Fruit fly (Drosophila melanogaster) whole organism, embryonic: ENCODE results near the gene tho2.

ENCODE experiments used
- Blimp-1 ChIP-seq: fragments of 200-800 bp; sonication (Bioruptor generic); optimal IDR thresholded peaks from 3 replicates; lab custom pipeline; 2018; ENCODE audit warnings: missing biosample characterization, missing genetic modification characterization, mild to moderate bottlenecking, moderate library complexity, missing genetic modification reagents
- CG10147 ChIP-seq: fragments of 200-800 bp; sonication (Bioruptor generic); optimal IDR thresholded peaks from 2 replicates; lab custom pipeline; 2019; ENCODE audit warnings: missing biosample characterization, mild to moderate bottlenecking, missing genetic modification characterization, moderate library complexity
- CG10267 ChIP-seq: fragments of 200-800 bp; sonication (Bioruptor generic); optimal IDR thresholded peaks from 2 replicates; lab custom pipeline; 2018; ENCODE audit warnings: missing biosample characterization, mild to moderate bottlenecking, missing genetic modification characterization, moderate library complexity
- CG10565 ChIP-seq: fragments of 200-800 bp; sonication (Bioruptor generic); optimal IDR thresholded peaks from 3 replicates; lab custom pipeline; 2016; ENCODE audit warnings: missing biosample characterization, mild to moderate bottlenecking, missing genetic modification characterization
- CG11560 ChIP-seq: fragments of 200-800 bp; sonication (Bioruptor generic); IDR thresholded peaks from 3 replicates; pipeline ENCODE4 v1.3.6; 2022; ENCODE audit warnings: missing biosample characterization, missing genetic modification characterization
- CG12391 ChIP-seq: fragments of 200-800 bp; sonication (Bioruptor generic); optimal IDR thresholded peaks from 3 replicates; lab custom pipeline; 2018; ENCODE audit warnings: missing biosample characterization, mild to moderate bottlenecking, missing genetic modification characterization, moderate library complexity
- CG13775 ChIP-seq: fragments of 200-800 bp; sonication (Bioruptor generic); optimal IDR thresholded peaks from 3 replicates; lab custom pipeline; 2017; ENCODE audit warnings: missing biosample characterization, mild to moderate bottlenecking, missing genetic modification characterization
- CG15269 ChIP-seq: fragments of 200-800 bp; sonication (Bioruptor generic); optimal IDR thresholded peaks from 2 replicates; lab custom pipeline; 2018; ENCODE audit warnings: missing biosample characterization, mild to moderate bottlenecking, missing genetic modification characterization, moderate library complexity
- CG15514 ChIP-seq: fragments of 200-800 bp; sonication (Bioruptor generic); optimal IDR thresholded peaks from 3 replicates; lab custom pipeline; 2017; ENCODE audit warnings: missing biosample characterization, missing genetic modification characterization, mild to moderate bottlenecking, moderate library complexity, missing genetic modification reagents
- CG15601 ChIP-seq: fragments of 200-800 bp; sonication (Bioruptor generic); optimal IDR thresholded peaks from 3 replicates; lab custom pipeline; 2019; ENCODE audit warnings: missing biosample characterization, mild to moderate bottlenecking, missing genetic modification characterization, moderate library complexity
- CG1602 ChIP-seq: fragments of 200-800 bp; sonication (Bioruptor generic); optimal IDR thresholded peaks from 3 replicates; lab custom pipeline; 2016; ENCODE audit warnings: missing biosample characterization, missing genetic modification characterization
- CG17361 ChIP-seq: fragments of 200-800 bp; sonication (Bioruptor generic); IDR thresholded peaks from 3 replicates; pipeline ENCODE4 v1.3.6; 2022; ENCODE audit warnings: missing biosample characterization, missing genetic modification characterization
- CG18476 ChIP-seq: fragments of 200-800 bp; sonication (Bioruptor generic); optimal IDR thresholded peaks from 2 replicates; lab custom pipeline; 2016; ENCODE audit warnings: missing biosample characterization, mild to moderate bottlenecking, missing genetic modification characterization
- CG31224 ChIP-seq: fragments of 200-800 bp; sonication (Bioruptor generic); IDR thresholded peaks from 2 replicates; pipeline ENCODE4 v1.3.6; 2022; ENCODE audit warnings: missing biosample characterization, missing genetic modification characterization
- CG34422 ChIP-seq: fragments of 200-800 bp; sonication (Bioruptor generic); IDR thresholded peaks from 3 replicates; pipeline ENCODE4 v1.3.6; 2022; ENCODE audit warnings: missing biosample characterization, missing genetic modification characterization
- CG3847 ChIP-seq: fragments of 200-800 bp; sonication (Bioruptor generic); IDR thresholded peaks from 2 replicates; pipeline ENCODE4 v1.3.6; 2022; ENCODE audit warnings: missing biosample characterization, missing genetic modification characterization
- CG6175 ChIP-seq: fragments of 200-800 bp; sonication (Bioruptor generic); IDR thresholded peaks from 3 replicates; pipeline ENCODE4 v1.3.6; 2022; ENCODE audit warnings: missing biosample characterization, missing genetic modification characterization
- CG6272 ChIP-seq: fragments of 200-800 bp; sonication (Bioruptor generic); IDR thresholded peaks from 2 replicates; pipeline ENCODE4 v1.3.6; 2022; ENCODE audit warnings: missing biosample characterization, missing genetic modification characterization
- CG7928 ChIP-seq: fragments of 200-800 bp; sonication (Bioruptor generic); optimal IDR thresholded peaks from 2 replicates; lab custom pipeline; 2017; ENCODE audit warnings: missing biosample characterization, mild to moderate bottlenecking, missing genetic modification characterization
- CG8290 ChIP-seq, 3 experiments: fragments of 200-800 bp; sonication (Bioruptor generic); optimal IDR thresholded peaks; 2 replicates each; lab custom pipeline; 2016 to 2019; ENCODE audit warnings: missing biosample characterization in 3 of 3, missing genetic modification characterization in 3 of 3, mild to moderate bottlenecking in 2 of 3, moderate library complexity in 1 of 3
- CG9932 ChIP-seq: fragments of 200-800 bp; sonication (Bioruptor generic); IDR thresholded peaks from 2 replicates; pipeline ENCODE4 v1.3.6; 2022; ENCODE audit warnings: missing biosample characterization, missing genetic modification characterization
- Fer3 ChIP-seq: fragments of 200-800 bp; sonication (Bioruptor generic); optimal IDR thresholded peaks from 2 replicates; lab custom pipeline; 2018; ENCODE audit warnings: missing biosample characterization, mild to moderate bottlenecking, missing genetic modification characterization, moderate library complexity
- HHEX ChIP-seq: fragments of 200-800 bp; sonication (Bioruptor generic); optimal IDR thresholded peaks from 3 replicates; lab custom pipeline; 2017; ENCODE audit warnings: missing biosample characterization, mild to moderate bottlenecking, missing genetic modification characterization, missing genetic modification reagents
- Hand ChIP-seq: fragments of 200-800 bp; sonication (Bioruptor generic); optimal IDR thresholded peaks from 2 replicates; lab custom pipeline; 2017; ENCODE audit warnings: mild to moderate bottlenecking, missing biosample characterization, missing genetic modification reagents, missing genetic modification characterization
- Hmr ChIP-seq: fragments of 200-800 bp; sonication (Bioruptor generic); optimal IDR thresholded peaks from 3 replicates; lab custom pipeline; 2017; ENCODE audit warnings: mild to moderate bottlenecking, missing biosample characterization, missing genetic modification reagents, missing genetic modification characterization
- Hr3 ChIP-seq: fragments of 200-800 bp; sonication (Bioruptor generic); optimal IDR thresholded peaks from 3 replicates; lab custom pipeline; 2016; ENCODE audit warnings: missing biosample characterization, missing genetic modification characterization
- Meics ChIP-seq: fragments of 200-800 bp; sonication (Bioruptor generic); optimal IDR thresholded peaks from 2 replicates; lab custom pipeline; 2017; ENCODE audit warnings: missing biosample characterization, mild to moderate bottlenecking, missing genetic modification characterization
- NfI ChIP-seq: fragments of 200-800 bp; sonication (Bioruptor generic); optimal IDR thresholded peaks from 3 replicates; lab custom pipeline; 2018; ENCODE audit warnings: missing biosample characterization, mild to moderate bottlenecking, missing genetic modification characterization, moderate library complexity
- PHDP ChIP-seq: fragments of 200-800 bp; sonication (Bioruptor generic); optimal IDR thresholded peaks from 3 replicates; lab custom pipeline; 2018; ENCODE audit warnings: missing biosample characterization, mild to moderate bottlenecking, missing genetic modification characterization, moderate library complexity
- Sox102F ChIP-seq: fragments of 200-800 bp; sonication (Bioruptor generic); optimal IDR thresholded peaks from 2 replicates; lab custom pipeline; 2018; ENCODE audit warnings: missing biosample characterization, mild to moderate bottlenecking, missing genetic modification characterization, moderate library complexity
- Taf1 ChIP-seq: fragments of 200-800 bp; sonication (Bioruptor generic); IDR thresholded peaks from 2 replicates; pipeline ENCODE4 v1.3.6; 2022; ENCODE audit warnings: missing biosample characterization, missing genetic modification characterization
- Usf ChIP-seq: fragments of 200-800 bp; sonication (Bioruptor generic); optimal IDR thresholded peaks from 2 replicates; lab custom pipeline; 2017; ENCODE audit warnings: missing genotype, missing biosample characterization, missing genetic modification characterization
- bab2 ChIP-seq: fragments of 200-800 bp; sonication (Bioruptor generic); optimal IDR thresholded peaks from 2 replicates; lab custom pipeline; 2016; ENCODE audit warnings: missing biosample characterization, missing genetic modification characterization
- ci ChIP-seq: fragments of 200-800 bp; sonication (Bioruptor generic); IDR thresholded peaks from 3 replicates; pipeline ENCODE4 v1.3.6; 2022; ENCODE audit warnings: missing biosample characterization, missing genetic modification characterization
- dmrt99B ChIP-seq: fragments of 200-800 bp; sonication (Bioruptor generic); optimal IDR thresholded peaks from 2 replicates; lab custom pipeline; 2018; ENCODE audit warnings: missing biosample characterization, mild to moderate bottlenecking, missing genetic modification characterization, moderate library complexity
- ind ChIP-seq: fragments of 200-800 bp; sonication (Bioruptor generic); optimal IDR thresholded peaks from 3 replicates; lab custom pipeline; 2016; ENCODE audit warnings: missing biosample characterization, missing genetic modification characterization
- nom ChIP-seq: fragments of 200-800 bp; sonication (Bioruptor generic); optimal IDR thresholded peaks from 2 replicates; lab custom pipeline; 2017; ENCODE audit warnings: missing biosample characterization, missing genetic modification characterization, mild to moderate bottlenecking, moderate library complexity, missing genetic modification reagents
- org-1 ChIP-seq: fragments of 200-800 bp; sonication (Bioruptor generic); optimal IDR thresholded peaks from 2 replicates; lab custom pipeline; 2017; ENCODE audit warnings: missing biosample characterization, missing genetic modification characterization
- pan ChIP-seq, 4 experiments: fragments of >200 bp in 3 of 4; fragments of 200-800 bp in 1 of 4; sonication (Bioruptor generic) in 1 of 4; optimal IDR thresholded peaks in 3 of 4; IDR thresholded peaks in 1 of 4; 2 replicates each; pipeline versions ENCODE4 v1.3.6 to Lab custom; 2017 to 2022; ENCODE audit warnings: missing biosample characterization in 2 of 4, missing genetic modification characterization in 2 of 4, mixed read lengths in 1 of 4
- peb ChIP-seq: fragments of 200-800 bp; sonication (Bioruptor generic); IDR thresholded peaks from 2 replicates; pipeline ENCODE4 v1.3.6; 2022; ENCODE audit warnings: missing biosample characterization, missing genetic modification characterization
- row ChIP-seq: fragments of 200-800 bp; sonication (Bioruptor generic); IDR thresholded peaks from 3 replicates; pipeline ENCODE4 v1.3.6; 2022; ENCODE audit warnings: missing biosample characterization, missing genetic modification characterization
- scrt ChIP-seq: fragments of 200-800 bp; sonication (Bioruptor generic); optimal IDR thresholded peaks from 2 replicates; lab custom pipeline; 2018; ENCODE audit warnings: missing biosample characterization, mild to moderate bottlenecking, missing genetic modification characterization, moderate library complexity
- sens ChIP-seq: fragments of 200-800 bp; sonication (Bioruptor generic); peaks from one replicate; lab custom pipeline; 2016; ENCODE audit warnings: missing biosample characterization, missing genetic modification characterization
- slp2 ChIP-seq: fragments of 200-800 bp; sonication (Bioruptor generic); optimal IDR thresholded peaks from 2 replicates; lab custom pipeline; 2016; ENCODE audit warnings: missing biosample characterization, missing genetic modification characterization
- toy ChIP-seq: fragments of 200-800 bp; sonication (Bioruptor generic); IDR thresholded peaks from 2 replicates; pipeline ENCODE4 v1.3.6; 2022; ENCODE audit warnings: missing biosample characterization, missing genetic modification characterization
- unpg ChIP-seq: fragments of 200-800 bp; sonication (Bioruptor generic); optimal IDR thresholded peaks from 3 replicates; lab custom pipeline; 2018; ENCODE audit warnings: missing biosample characterization, mild to moderate bottlenecking, missing genetic modification characterization, moderate library complexity
- zfh2 ChIP-seq: fragments of 200-800 bp; sonication (Bioruptor generic); optimal IDR thresholded peaks from 2 replicates; lab custom pipeline; 2016; ENCODE audit warnings: missing biosample characterization, missing genetic modification characterization

Gene tho2

dm6 chr2L:2175930-2176643, 31.1 kb upstream of the tho2 start (continued):
- peak; percentile 40 for TF ChIP-seq HHEX (GFP tag; lab: Kevin White, UChicago)
- TF ChIP-seq CG15514 (GFP tag; lab: Kevin White, UChicago), result peak; percentile 49
- peak; percentile 68 for TF ChIP-seq Fer3 (tag; lab: Kevin White, UChicago)
- no peak for TF ChIP-seq pan (optimal IDR thresholded peaks at IDR 0.05; lab: Kevin White, UChicago)
- peak in 1 of 2 experiments; percentile 46 for TF ChIP-seq pan (GFP tag; optimal IDR thresholded peaks at IDR 0.05 in 1 of 2, IDR thresholded peaks at IDR 0.05 in 1 of 2)
- 0 out of 3 replicates have a peak, but pooled peaks have one; percentile 10 for TF ChIP-seq ci (GFP tag; lab: Robert Waterston, UW)
- TF ChIP-seq CG31224, result peak; percentile 50
- peak; percentile 73 for TF ChIP-seq Hmr (GFP tag; lab: Kevin White, UChicago)
- TF ChIP-seq CG15269 (tag; lab: Kevin White, UChicago), result peak; percentile 77
- no peak for TF ChIP-seq CG10565 (GFP tag; lab: Kevin White, UChicago)
- peak; percentile 37 for TF ChIP-seq NfI
- TF ChIP-seq CG10267 (tag; lab: Kevin White, UChicago), result peak; percentile 17
- TF ChIP-seq CG1602 (GFP tag; lab: Kevin White, UChicago), result peak; percentile 18
- peak; percentile 15 for TF ChIP-seq Hr3 (GFP tag; lab: Kevin White, UChicago)
- peak; percentile 20; the same call in 1 of the 2 replicates for TF ChIP-seq Taf1 (GFP tag; lab: Robert Waterston, UW)
- peak; percentile 24 for TF ChIP-seq ind (GFP tag; lab: Kevin White, UChicago)
- peak; percentile 50 for TF ChIP-seq Sox102F (GFP tag; lab: Kevin White, UChicago)
- TF ChIP-seq CG3847 (GFP tag; lab: Robert Waterston, UW), result peak; percentile 73
- TF ChIP-seq CG8290 (GFP tag; optimal IDR thresholded peaks at IDR 0.05; lab: Kevin White, UChicago), result no peak
- TF ChIP-seq CG8290 (tag; optimal IDR thresholded peaks at IDR 0.05; lab: Kevin White, UChicago), result peak in 1 of 2 experiments; percentile 18
- peak; percentile 47 for TF ChIP-seq org-1 (GFP tag; lab: Kevin White, UChicago)
- 0 out of 2 replicates have a peak, but pooled peaks have one; percentile 45 for TF ChIP-seq toy
- TF ChIP-seq dmrt99B (tag; lab: Kevin White, UChicago), result peak; percentile 52
- peak; percentile 2 for TF ChIP-seq CG15601 (tag; lab: Kevin White, UChicago)
- TF ChIP-seq CG13775 (GFP tag; lab: Kevin White, UChicago), result peak; percentile 41
- no peak for TF ChIP-seq peb (GFP tag; lab: Robert Waterston, UW)
- peak; percentile 74 for TF ChIP-seq sens
- TF ChIP-seq slp2, result no peak
- TF ChIP-seq CG7928 (GFP tag; lab: Kevin White, UChicago), result no peak
- peak; percentile 60 for TF ChIP-seq nom
- TF ChIP-seq bab2 (GFP tag; lab: Kevin White, UChicago), result peak; percentile 34
- peak; percentile 62; the same call in 2 of the 3 replicates for TF ChIP-seq CG17361
- peak; percentile 66 for TF ChIP-seq Meics (GFP tag; lab: Kevin White, UChicago)
- TF ChIP-seq Hand (GFP tag; lab: Kevin White, UChicago), result peak; percentile 32
- TF ChIP-seq CG10147, result peak; percentile 26
- peak; percentile 67 for TF ChIP-seq row
- TF ChIP-seq CG34422 (GFP tag; lab: Robert Waterston, UW), result 0 out of 3 replicates have a peak, but pooled peaks have one; percentile 33
- TF ChIP-seq Usf (GFP tag; lab: Kevin White, UChicago), result peak; percentile 44
- TF ChIP-seq CG6175 (GFP tag; lab: Robert Waterston, UW), result 0 out of 3 replicates have a peak, but pooled peaks have one; percentile 48
- TF ChIP-seq CG11560 (tag; lab: Robert Waterston, UW), result 0 out of 3 replicates have a peak, but pooled peaks have one; percentile 13
- peak; percentile 67 for TF ChIP-seq CG12391
- TF ChIP-seq scrt (GFP tag; lab: Kevin White, UChicago), result peak; percentile 35
- peak; percentile 57 for TF ChIP-seq unpg (GFP tag; lab: Kevin White, UChicago)
- peak; percentile 6 for TF ChIP-seq CG18476 (GFP tag; lab: Kevin White, UChicago)
- TF ChIP-seq CG6272 (GFP tag; lab: Robert Waterston, UW), result peak; percentile 41; the same call in 1 of the 2 replicates
- TF ChIP-seq zfh2 (GFP tag; lab: Kevin White, UChicago), result peak; percentile 37
- TF ChIP-seq PHDP (tag; lab: Kevin White, UChicago), result peak; percentile 70
- TF ChIP-seq Blimp-1 (GFP tag; lab: Kevin White, UChicago), result peak; percentile 18
- TF ChIP-seq CG9932 (GFP tag; lab: Robert Waterston, UW), result peak; percentile 62
